Worm (Caenorhabditis elegans) whole organism, midembryonic: ENCODE results near the gene his-31.

ENCODE experiments used
- cog-1 ChIP-seq: sonication (generic microtip); optimal IDR thresholded peaks from 2 replicates; lab custom pipeline; 2016; ENCODE audit warnings: missing genetic modification characterization, missing compliant biosample characterization
- flt-1 ChIP-seq: fragments of 200-800 bp; sonication (Bioruptor generic); IDR thresholded peaks from 2 replicates; pipeline ENCODE4 v1.3.6; 2022; ENCODE audit warnings: missing genetic modification characterization, missing compliant biosample characterization
- ref-1 ChIP-seq: fragments of 200-800 bp; sonication (Bioruptor generic); conservative IDR thresholded peaks from 2 replicates; pipeline ENCODE4 v1.3.6; 2022; ENCODE audit warnings: missing genetic modification reagents, missing genetic modification characterization, missing compliant biosample characterization
- tab-1 ChIP-seq: fragments of 200-800 bp; sonication (Bioruptor generic); IDR thresholded peaks from 2 replicates; pipeline ENCODE4 v1.3.6; 2022; ENCODE audit warnings: missing genetic modification characterization, missing compliant biosample characterization
- ztf-23 ChIP-seq: fragments of 200-800 bp; sonication (Bioruptor generic); IDR thresholded peaks from 2 replicates; pipeline ENCODE4 v1.3.6; 2022; ENCODE audit warnings: missing genetic modification reagents, missing genetic modification characterization, missing compliant biosample characterization
- ztf-29 ChIP-seq: fragments of 200-800 bp; sonication (Bioruptor generic); IDR thresholded peaks from 2 replicates; pipeline ENCODE4 v1.3.6; 2022; ENCODE audit warnings: missing genetic modification reagents, missing genetic modification characterization, missing compliant biosample characterization

DNA sequence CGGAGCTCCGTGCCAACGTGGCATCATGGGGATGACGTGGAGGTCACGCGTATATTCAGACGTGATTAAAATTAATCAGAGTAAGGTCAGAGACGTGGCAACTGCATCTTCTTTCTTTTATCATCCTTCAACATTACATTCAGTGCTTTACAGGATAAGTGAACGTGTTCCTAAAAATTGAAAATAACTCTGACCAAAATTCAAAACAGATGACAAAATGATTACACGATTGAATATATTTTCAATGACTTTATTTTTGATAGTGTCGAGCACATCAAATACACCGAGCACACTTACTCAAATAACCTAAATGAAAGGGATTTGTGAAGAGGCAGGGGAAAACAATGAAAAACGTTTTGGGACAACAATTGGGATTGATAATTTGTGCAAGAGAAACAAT is 47.4 kb downstream of the his-31 start, which contains the start of gene K07H8.9:
- TF ChIP-seq tab-1 (GFP tag; lab: Robert Waterston, UW) (no peak), ztf-23 (no peak), cog-1 (tag; lab: Kevin White, UChicago) (no peak), ztf-29 (GFP tag; lab: Robert Waterston, UW) (no peak), ref-1 (GFP tag; lab: Robert Waterston, UW) (no peak), flt-1 (GFP tag; lab: Robert Waterston, UW) (no peak)
